Worm (Caenorhabditis elegans) whole organism, L4/young adult: ENCODE measurements around the gene M176.16.

Experiments used
- W03F9.2 ChIP-seq: fragments of 150-350 bp; optimal IDR thresholded peaks from 2 replicates; lab custom pipeline; 2014; ENCODE audit warnings: missing biosample characterization, missing genetic modification characterization
- dao-5 ChIP-seq: sonication (generic microtip); optimal IDR thresholded peaks from 2 replicates; lab custom pipeline; 2016; ENCODE audit warnings: missing genotype, missing genetic modification characterization, moderate library complexity, missing compliant biosample characterization
- him-1 ChIP-seq: sonication (generic microtip); optimal IDR thresholded peaks from 2 replicates; lab custom pipeline; 2016; ENCODE audit warnings: missing genotype, missing genetic modification reagents, missing genetic modification characterization, missing compliant biosample characterization

ce11 chrII:9399746-9400145, 18.6 kb upstream of the M176.16 start, which contains the start of gene Y51B9A.7:
- TF ChIP-seq him-1 (tag; lab: Kevin White, UChicago) (no peak), W03F9.2 (tag; lab: Kevin White, UChicago) (no peak), dao-5 (no peak)
